Fruit fly (Drosophila melanogaster) whole organism, embryonic: ENCODE measurements around the gene CG46465.

ENCODE experiments used
- Asciz ChIP-seq: fragments of 200-800 bp; sonication (Bioruptor generic); optimal IDR thresholded peaks from 2 replicates; lab custom pipeline; 2017; ENCODE audit warnings: missing biosample characterization, mild to moderate bottlenecking, missing genetic modification characterization, missing genetic modification reagents
- Awh ChIP-seq: fragments of 200-800 bp; sonication (Bioruptor generic); IDR thresholded peaks from 2 replicates; pipeline ENCODE4, ENCODE4 v1.3.6; 2022; ENCODE audit warnings: missing biosample characterization, missing genetic modification characterization
- CG10209 ChIP-seq: fragments of 200-800 bp; sonication (Bioruptor generic); optimal IDR thresholded peaks from 3 replicates; lab custom pipeline; 2017; ENCODE audit warnings: missing biosample characterization, mild to moderate bottlenecking, missing genetic modification characterization, missing genetic modification reagents
- CG11695 ChIP-seq: fragments of 200-800 bp; sonication (Bioruptor generic); IDR thresholded peaks from 3 replicates; pipeline ENCODE4 v1.3.6; 2022; ENCODE audit warnings: missing biosample characterization, missing genetic modification characterization
- CG12104 ChIP-seq: fragments of 200-800 bp; sonication (Bioruptor generic); optimal IDR thresholded peaks from 3 replicates; lab custom pipeline; 2016; ENCODE audit warnings: missing biosample characterization, missing genetic modification characterization
- CG12391 ChIP-seq: fragments of 200-800 bp; sonication (Bioruptor generic); optimal IDR thresholded peaks from 3 replicates; lab custom pipeline; 2018; ENCODE audit warnings: missing biosample characterization, mild to moderate bottlenecking, missing genetic modification characterization, moderate library complexity
- CG15011 ChIP-seq: fragments of 200-800 bp; sonication (Bioruptor generic); optimal IDR thresholded peaks from 3 replicates; lab custom pipeline; 2018; ENCODE audit warnings: missing biosample characterization, mild to moderate bottlenecking, missing genetic modification characterization
- CG15514 ChIP-seq: fragments of 200-800 bp; sonication (Bioruptor generic); optimal IDR thresholded peaks from 3 replicates; lab custom pipeline; 2017; ENCODE audit warnings: missing biosample characterization, missing genetic modification characterization, mild to moderate bottlenecking, moderate library complexity, missing genetic modification reagents
- CG1647 ChIP-seq: fragments of 200-800 bp; sonication (Bioruptor generic); optimal IDR thresholded peaks from 3 replicates; lab custom pipeline; 2016; ENCODE audit warnings: missing biosample characterization, missing genetic modification characterization
- CG16863 ChIP-seq: fragments of 200-800 bp; sonication (Bioruptor generic); optimal IDR thresholded peaks from 3 replicates; lab custom pipeline; 2016; ENCODE audit warnings: missing biosample characterization, missing genetic modification characterization
- CG17186 ChIP-seq: fragments of 200-800 bp; sonication (Bioruptor generic); optimal IDR thresholded peaks from 3 replicates; lab custom pipeline; 2017; ENCODE audit warnings: missing biosample characterization, missing genetic modification reagents, missing genetic modification characterization
- CG17385 ChIP-seq: fragments of 200-800 bp; sonication (Bioruptor generic); optimal IDR thresholded peaks from 3 replicates; lab custom pipeline; 2018; ENCODE audit warnings: missing biosample characterization, mild to moderate bottlenecking, missing genetic modification characterization
- CG18599 ChIP-seq: fragments of 200-800 bp; sonication (Bioruptor generic); optimal IDR thresholded peaks from 3 replicates; lab custom pipeline; 2017; ENCODE audit warnings: missing biosample characterization, missing genetic modification characterization, mild to moderate bottlenecking, moderate library complexity, missing genetic modification reagents
- CG18619 ChIP-seq: fragments of 200-800 bp; sonication (Bioruptor generic); optimal IDR thresholded peaks from 3 replicates; lab custom pipeline; 2017; ENCODE audit warnings: missing biosample characterization, mild to moderate bottlenecking, missing genetic modification characterization
- CG18764 ChIP-seq: fragments of 200-800 bp; sonication (Bioruptor generic); optimal IDR thresholded peaks from 3 replicates; lab custom pipeline; 2016; ENCODE audit warnings: missing biosample characterization, missing genetic modification characterization
- CG5180 ChIP-seq: fragments of 200-800 bp; sonication (Bioruptor generic); optimal IDR thresholded peaks from 3 replicates; lab custom pipeline; 2017; ENCODE audit warnings: missing biosample characterization, missing genetic modification characterization, mild to moderate bottlenecking, moderate library complexity, missing genetic modification reagents
- CG6175 ChIP-seq: fragments of 200-800 bp; sonication (Bioruptor generic); IDR thresholded peaks from 3 replicates; pipeline ENCODE4 v1.3.6; 2022; ENCODE audit warnings: missing biosample characterization, missing genetic modification characterization
- CG6254 ChIP-seq: fragments of 200-800 bp; sonication (Bioruptor generic); optimal IDR thresholded peaks from 3 replicates; lab custom pipeline; 2017; ENCODE audit warnings: mild to moderate bottlenecking, missing biosample characterization, missing genetic modification reagents, missing genetic modification characterization
- CG6654 ChIP-seq: fragments of 200-800 bp; sonication (Bioruptor generic); optimal IDR thresholded peaks from 2 replicates; lab custom pipeline; 2017; ENCODE audit warnings: missing biosample characterization, mild to moderate bottlenecking, missing genetic modification characterization
- CG7745 ChIP-seq: fragments of 200-800 bp; sonication (Bioruptor generic); optimal IDR thresholded peaks from 2 replicates; lab custom pipeline; 2018; ENCODE audit warnings: missing biosample characterization, mild to moderate bottlenecking, missing genetic modification characterization, moderate library complexity
- CG8290 ChIP-seq, 3 experiments: fragments of 200-800 bp; sonication (Bioruptor generic); optimal IDR thresholded peaks; 2 replicates each; lab custom pipeline; 2016 to 2019; ENCODE audit warnings: missing biosample characterization in 3 of 3, missing genetic modification characterization in 3 of 3, mild to moderate bottlenecking in 2 of 3, moderate library complexity in 1 of 3
- CG9215 ChIP-seq: fragments of 200-800 bp; sonication (Bioruptor generic); IDR thresholded peaks from 2 replicates; pipeline ENCODE4 v1.3.6; 2022; ENCODE audit warnings: missing biosample characterization, missing genetic modification characterization
- CrebB ChIP-seq: fragments of 200-800 bp; sonication (Bioruptor generic); optimal IDR thresholded peaks from 3 replicates; lab custom pipeline; 2018; ENCODE audit warnings: missing biosample characterization, mild to moderate bottlenecking, missing genetic modification characterization
- Ets65A ChIP-seq: fragments of 200-800 bp; sonication (Bioruptor generic); peaks from one replicate; lab custom pipeline; 2016; ENCODE audit warnings: missing biosample characterization, missing genetic modification characterization
- Gug ChIP-seq: fragments of 200-800 bp; sonication (Bioruptor generic); IDR thresholded peaks from 4 replicates; pipeline ENCODE4 v1.3.6; 2022; ENCODE audit warnings: missing biosample characterization, missing genetic modification characterization
- HHEX ChIP-seq: fragments of 200-800 bp; sonication (Bioruptor generic); optimal IDR thresholded peaks from 3 replicates; lab custom pipeline; 2017; ENCODE audit warnings: missing biosample characterization, mild to moderate bottlenecking, missing genetic modification characterization, missing genetic modification reagents
- Hey ChIP-seq: fragments of 200-800 bp; sonication (Bioruptor generic); optimal IDR thresholded peaks from 3 replicates; lab custom pipeline; 2018; ENCODE audit warnings: missing biosample characterization, mild to moderate bottlenecking, missing genetic modification characterization
- Meics ChIP-seq: fragments of 200-800 bp; sonication (Bioruptor generic); optimal IDR thresholded peaks from 2 replicates; lab custom pipeline; 2017; ENCODE audit warnings: missing biosample characterization, mild to moderate bottlenecking, missing genetic modification characterization
- Mes4 ChIP-seq: fragments of 200-800 bp; sonication (Bioruptor generic); optimal IDR thresholded peaks from 2 replicates; lab custom pipeline; 2016; ENCODE audit warnings: missing biosample characterization, missing genetic modification characterization
- NK7.1 ChIP-seq: fragments of 200-800 bp; sonication (Bioruptor generic); optimal IDR thresholded peaks from 3 replicates; lab custom pipeline; 2016; ENCODE audit warnings: missing biosample characterization, missing genetic modification characterization
- Nf-YC ChIP-seq: fragments of 200-800 bp; optimal IDR thresholded peaks from 3 replicates; lab custom pipeline; 2019; ENCODE audit warnings: missing biosample characterization, mild to moderate bottlenecking, missing genetic modification characterization, moderate library complexity
- Poxn ChIP-seq: fragments of 200-800 bp; sonication (Bioruptor generic); IDR thresholded peaks from 2 replicates; pipeline ENCODE4 v1.3.6; 2022; ENCODE audit warnings: missing biosample characterization, missing genetic modification characterization
- Ptx1 ChIP-seq: fragments of 200-800 bp; sonication (Bioruptor generic); IDR thresholded peaks from 2 replicates; pipeline ENCODE4 v1.3.6; 2022; ENCODE audit warnings: missing biosample characterization, missing genetic modification characterization
- Xrp1 ChIP-seq: fragments of 200-800 bp; sonication (Bioruptor generic); IDR thresholded peaks from 2 replicates; pipeline ENCODE4 v1.3.6; 2022; ENCODE audit warnings: missing biosample characterization, missing genetic modification characterization
- bbx ChIP-seq: fragments of 200-800 bp; sonication (Bioruptor generic); IDR thresholded peaks from 2 replicates; pipeline ENCODE4 v1.3.6; 2022; ENCODE audit warnings: missing biosample characterization, missing genetic modification characterization; ENCODE audit not compliant: partially characterized antibody
- ci ChIP-seq: fragments of 200-800 bp; sonication (Bioruptor generic); IDR thresholded peaks from 3 replicates; pipeline ENCODE4 v1.3.6; 2022; ENCODE audit warnings: missing biosample characterization, missing genetic modification characterization
- dmrt11E ChIP-seq: fragments of 200-800 bp; sonication (Bioruptor generic); optimal IDR thresholded peaks from 3 replicates; lab custom pipeline; 2018; ENCODE audit warnings: missing biosample characterization, mild to moderate bottlenecking, missing genetic modification characterization, moderate library complexity
- dysf ChIP-seq: fragments of 200-800 bp; sonication (Bioruptor generic); IDR thresholded peaks from 3 replicates; pipeline ENCODE4 v1.3.6; 2022; ENCODE audit warnings: missing biosample characterization, missing genetic modification characterization
- en ChIP-seq: fragments of 200-800 bp; sonication (Bioruptor generic); optimal IDR thresholded peaks from 2 replicates; lab custom pipeline; 2016; ENCODE audit warnings: missing biosample characterization, missing genetic modification characterization
- hb ChIP-seq: fragments of 200-800 bp; sonication (Bioruptor generic); IDR thresholded peaks from 3 replicates; pipeline ENCODE4 v1.3.6; 2022; ENCODE audit warnings: missing biosample characterization, missing genetic modification characterization; ENCODE audit not compliant: partially characterized antibody
- mld ChIP-seq: fragments of 200-800 bp; sonication (Bioruptor generic); IDR thresholded peaks from 3 replicates; pipeline ENCODE4 v1.3.6; 2022; ENCODE audit warnings: missing biosample characterization, missing genetic modification characterization; ENCODE audit not compliant: partially characterized antibody
- nmo ChIP-seq: fragments of 200-800 bp; sonication (Bioruptor generic); optimal IDR thresholded peaks from 2 replicates; lab custom pipeline; 2018; ENCODE audit warnings: missing biosample characterization, mild to moderate bottlenecking, missing genetic modification characterization, moderate library complexity
- odd ChIP-seq: fragments of 200-800 bp; sonication (Bioruptor generic); optimal IDR thresholded peaks from 2 replicates; lab custom pipeline; 2017; ENCODE audit warnings: missing biosample characterization, mild to moderate bottlenecking, missing genetic modification characterization
- ro ChIP-seq: fragments of 200-800 bp; sonication (Bioruptor generic); IDR thresholded peaks from 2 replicates; pipeline ENCODE4 v1.3.6; 2022; ENCODE audit warnings: missing biosample characterization, missing genetic modification characterization
- run ChIP-seq: fragments of 200-800 bp; sonication (Bioruptor generic); optimal IDR thresholded peaks from 3 replicates; lab custom pipeline; 2018; ENCODE audit warnings: missing biosample characterization, mild to moderate bottlenecking, missing genetic modification characterization
- tin ChIP-seq: fragments of 200-800 bp; sonication (Bioruptor generic); optimal IDR thresholded peaks from 3 replicates; lab custom pipeline; 2016; ENCODE audit warnings: missing biosample characterization, missing genetic modification characterization
- toy ChIP-seq: fragments of 200-800 bp; sonication (Bioruptor generic); IDR thresholded peaks from 2 replicates; pipeline ENCODE4 v1.3.6; 2022; ENCODE audit warnings: missing biosample characterization, missing genetic modification characterization
- ttk ChIP-seq: fragments of 200-800 bp; sonication (Bioruptor generic); IDR thresholded peaks from 2 replicates; pipeline ENCODE4 v2.1.2; 2022; ENCODE audit warnings: missing biosample characterization, missing genetic modification characterization
- vfl ChIP-seq: fragments of 200-800 bp; sonication (Bioruptor generic); optimal IDR thresholded peaks from 2 replicates; lab custom pipeline; 2016; ENCODE audit warnings: missing biosample characterization, missing genetic modification characterization
- wdn ChIP-seq: fragments of 200-800 bp; sonication (Bioruptor generic); IDR thresholded peaks from 2 replicates; pipeline ENCODE4 v1.3.6; 2022; ENCODE audit warnings: missing biosample characterization, missing genetic modification characterization

CG46465 gene

dm6 chr2L:19024744-19025059 is 32.4 kb downstream of the CG46465 start (continued):
- TF ChIP-seq Awh: no peak
- no peak for TF ChIP-seq CG17186
- peak; percentile 23 for TF ChIP-seq CG12104 (GFP tag; lab: Kevin White, UChicago)
- no peak for TF ChIP-seq mld
- no peak for TF ChIP-seq vfl (GFP tag; lab: Kevin White, UChicago)
- TF ChIP-seq ttk (GFP tag; lab: Robert Waterston, UW): no peak
- no peak for TF ChIP-seq Ptx1 (GFP tag; lab: Robert Waterston, UW)
- no peak for TF ChIP-seq dmrt11E (tag; lab: Kevin White, UChicago)
- no peak for TF ChIP-seq CG18764 (GFP tag; lab: Kevin White, UChicago)
- TF ChIP-seq NK7.1: no peak
- no peak for TF ChIP-seq Poxn
- peak; percentile 41 for TF ChIP-seq Hey (tag; lab: Kevin White, UChicago)
- no peak for TF ChIP-seq CG18619 (GFP tag; lab: Kevin White, UChicago)
- TF ChIP-seq CG11695 (GFP tag; lab: Robert Waterston, UW): 0 out of 3 replicates have a peak, but pooled peaks have one; percentile 1
- TF ChIP-seq toy: no peak
- no peak for TF ChIP-seq Mes4
- TF ChIP-seq CG18599: no peak
- no peak for TF ChIP-seq CG6254 (GFP tag; lab: Kevin White, UChicago)
- no peak for TF ChIP-seq Meics (GFP tag; lab: Kevin White, UChicago)
- no peak for TF ChIP-seq CG6654 (GFP tag; lab: Kevin White, UChicago)
- TF ChIP-seq hb: no peak
- TF ChIP-seq dysf (GFP tag; lab: Robert Waterston, UW): peak; percentile 2; the same call in 1 of the 3 replicates
- TF ChIP-seq bbx (GFP tag; lab: Robert Waterston, UW): no peak
- no peak for TF ChIP-seq CG1647 (GFP tag; lab: Kevin White, UChicago)
- no peak for TF ChIP-seq ci (GFP tag; lab: Robert Waterston, UW)
- TF ChIP-seq CG16863 (GFP tag; lab: Kevin White, UChicago): no peak
- TF ChIP-seq CG15011 (GFP tag; lab: Kevin White, UChicago): no peak
- no peak for TF ChIP-seq ro (GFP tag; lab: Robert Waterston, UW)

dm6 chr2L:19026491-19027197 is 34.3 kb downstream of the CG46465 start:
- TF ChIP-seq Ptx1 (GFP tag; lab: Robert Waterston, UW) (peak; percentile 61), CG17385 (GFP tag; lab: Kevin White, UChicago) (peak; percentile 56), en (GFP tag; lab: Kevin White, UChicago) (no peak), CG7745 (tag; lab: Kevin White, UChicago) (no peak), Nf-YC (tag; lab: Kevin White, UChicago) (peak; percentile 51), Xrp1 (peak; percentile 42; the same call in 1 of the 2 replicates), HHEX (GFP tag; lab: Kevin White, UChicago) (peak; percentile 14), Gug (GFP tag; lab: Robert Waterston, UW) (peak; percentile 9; the same call in 1 of the 4 replicates), CG6175 (GFP tag; lab: Robert Waterston, UW) (no peak), odd (GFP tag; lab: Kevin White, UChicago) (peak; percentile 35), run (peak; percentile 5), Ets65A (GFP tag; lab: Kevin White, UChicago) (peak; percentile 81), CG15514 (GFP tag; lab: Kevin White, UChicago) (peak; percentile 43), nmo (GFP tag; lab: Kevin White, UChicago) (peak; percentile 43), CG5180 (GFP tag; lab: Kevin White, UChicago) (peak; percentile 56), CG10209 (peak; percentile 44), tin (no peak), CG8290 (GFP tag; optimal IDR thresholded peaks at IDR 0.05; lab: Kevin White, UChicago) (no peak), CG8290 (tag; optimal IDR thresholded peaks at IDR 0.05; lab: Kevin White, UChicago) (peak in 1 of 2 experiments; percentile 52), CrebB (tag; lab: Kevin White, UChicago) (peak; percentile 16), CG11695 (GFP tag; lab: Robert Waterston, UW) (peak; percentile 46; the same call in 1 of the 3 replicates), wdn (GFP tag; lab: Robert Waterston, UW) (no peak), CG9215 (GFP tag; lab: Robert Waterston, UW) (peak; percentile 46), CG12391 (tag; lab: Kevin White, UChicago) (peak; percentile 66), Asciz (peak; percentile 25)
